Fruit fly (Drosophila melanogaster): Measurements from ENCODE around the gene cDIP.

The cDIP gene

DNA sequence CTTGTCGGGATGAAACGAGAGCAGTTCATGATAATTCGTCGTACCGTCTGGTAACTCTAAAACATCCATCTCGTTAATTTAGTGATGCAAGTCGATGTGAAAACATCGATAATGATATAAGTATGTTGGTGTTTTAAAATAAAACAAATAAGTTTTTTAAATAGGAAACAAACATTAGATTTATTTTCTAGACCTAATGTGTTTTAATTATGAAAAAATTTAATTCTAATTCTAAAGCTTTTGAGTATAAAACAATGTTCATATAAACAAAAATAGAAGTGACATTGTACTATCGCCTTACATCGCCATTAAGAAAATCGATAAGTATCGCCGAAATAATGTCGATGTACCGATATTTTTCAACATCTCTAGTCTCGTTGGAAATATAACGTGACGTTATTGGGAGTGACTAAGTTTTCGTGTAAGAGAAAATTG is 49.8 kb downstream of the cDIP start, which contains the start of gene Rab11 (continued):
- TF ChIP-seq D (optimal IDR thresholded peaks at IDR 0.05), result no peak
- no peak for TF ChIP-seq D (GFP tag; optimal IDR thresholded peaks at IDR 0.05)
- TF ChIP-seq Side (GFP tag; optimal IDR thresholded peaks at IDR 0.05), result no peak
- TF ChIP-seq pan (optimal IDR thresholded peaks at IDR 0.05), result no peak
- TF ChIP-seq pan (GFP tag; optimal IDR thresholded peaks at IDR 0.05 in 1 of 2, IDR thresholded peaks at IDR 0.05 in 1 of 2), result no peak
- no peak for TF ChIP-seq HLH3B (GFP tag; IDR thresholded peaks at IDR 0.05)
- TF ChIP-seq NfI (GFP tag; optimal IDR thresholded peaks at IDR 0.05), result peak; percentile 47
- TF ChIP-seq Vsx1 (GFP tag; optimal IDR thresholded peaks at IDR 0.05), result peak; percentile 28
- no peak for TF ChIP-seq CG7357 (GFP tag; IDR thresholded peaks at IDR 0.05)
- peak; percentile 10 for TF ChIP-seq pho (GFP tag; optimal IDR thresholded peaks at IDR 0.05)
- peak; percentile 43; the same call in 2 of the 3 replicates for TF ChIP-seq dysf (GFP tag; IDR thresholded peaks at IDR 0.05)
- TF ChIP-seq CG43689 (GFP tag; IDR thresholded peaks at IDR 0.05), result no peak
- TF ChIP-seq pros (GFP tag; optimal IDR thresholded peaks at IDR 0.05), result no peak
- peak; percentile 62 for TF ChIP-seq Ptx1 (GFP tag; IDR thresholded peaks at IDR 0.05)
- TF ChIP-seq knrl (GFP tag; IDR thresholded peaks at IDR 0.05; ENCODE audit: partially characterized antibody), result peak; percentile 96
- no peak for TF ChIP-seq br (optimal IDR thresholded peaks at IDR 0.05)
- TF ChIP-seq lilli (GFP tag; optimal IDR thresholded peaks at IDR 0.05), result peak; percentile 59
- TF ChIP-seq CG1832 (GFP tag; optimal IDR thresholded peaks at IDR 0.05), result no peak
- TF ChIP-seq CG17912 (GFP tag; optimal IDR thresholded peaks at IDR 0.05), result no peak
- TF ChIP-seq H2.0 (GFP tag; IDR thresholded peaks at IDR 0.05), result no peak
- TF ChIP-seq CG16779 (GFP tag; IDR thresholded peaks at IDR 0.05), result no peak
- no peak for TF ChIP-seq CG3838 (GFP tag; optimal IDR thresholded peaks at IDR 0.05)
- no peak for TF ChIP-seq Spps (tag; optimal IDR thresholded peaks at IDR 0.05)
- no peak for TF ChIP-seq CG15479 (GFP tag; optimal IDR thresholded peaks at IDR 0.05)
- TF ChIP-seq oc (tag; optimal IDR thresholded peaks at IDR 0.05), result no peak
- no peak for TF ChIP-seq CG31365 (tag; optimal IDR thresholded peaks at IDR 0.05)
- peak; percentile 9 for TF ChIP-seq CG18011 (GFP tag; optimal IDR thresholded peaks at IDR 0.05)
- no peak for TF ChIP-seq CG17328 (GFP tag; IDR thresholded peaks at IDR 0.05)
- TF ChIP-seq CG18764 (GFP tag; optimal IDR thresholded peaks at IDR 0.05), result no peak

DNA sequence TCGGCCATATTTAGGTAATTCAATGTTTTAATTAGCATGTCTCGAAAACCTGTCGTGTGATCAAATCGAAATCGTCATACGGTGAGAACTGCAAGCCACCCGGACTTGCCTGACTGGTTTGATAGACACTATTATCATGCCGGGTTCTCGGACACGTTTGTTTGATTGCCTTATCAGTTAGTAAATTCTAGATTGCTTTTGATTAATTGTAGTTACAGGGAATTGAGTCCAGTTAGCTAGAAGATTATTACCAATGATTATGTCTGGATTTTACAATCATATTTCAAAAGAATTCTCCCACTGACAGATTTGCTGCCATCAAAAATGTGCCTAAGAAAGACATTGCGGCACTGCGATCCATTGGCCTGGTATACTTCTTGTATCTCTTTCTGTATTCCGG is 51.2 kb downstream of the cDIP start:
- peak; percentile 78 for TF ChIP-seq grn (GFP tag; optimal IDR thresholded peaks at IDR 0.05)
- TF ChIP-seq CG43689 (GFP tag; IDR thresholded peaks at IDR 0.05), result no peak
- peak; percentile 19 for TF ChIP-seq sug (tag; optimal IDR thresholded peaks at IDR 0.05)
- peak; percentile 4 for TF ChIP-seq sd (tag; optimal IDR thresholded peaks at IDR 0.05)
- peak; percentile 77 for TF ChIP-seq exex (tag; optimal IDR thresholded peaks at IDR 0.05)
- TF ChIP-seq D19B (GFP tag; optimal IDR thresholded peaks at IDR 0.05), result no peak
- TF ChIP-seq CG8089 (GFP tag; optimal IDR thresholded peaks at IDR 0.05), result no peak
- no peak for TF ChIP-seq gro (GFP tag; optimal IDR thresholded peaks at IDR 0.05)
- TF ChIP-seq cwo (GFP tag; optimal IDR thresholded peaks at IDR 0.05), result peak; percentile 60
- no peak for TF ChIP-seq CG18011 (GFP tag; optimal IDR thresholded peaks at IDR 0.05)

Measured in whole organism, embryonic.